Fruit fly (Drosophila melanogaster): Measurements from ENCODE around the gene C901.
A peak's percentile ranks its signal among the peaks of the same experiment; 100 is the strongest.
"Not testable (repeated sequence)": the region's sequence is repeated elsewhere in the genome, so short reads cannot be mapped to it uniquely, and the experiment has no call there.

The C901 gene

DNA sequence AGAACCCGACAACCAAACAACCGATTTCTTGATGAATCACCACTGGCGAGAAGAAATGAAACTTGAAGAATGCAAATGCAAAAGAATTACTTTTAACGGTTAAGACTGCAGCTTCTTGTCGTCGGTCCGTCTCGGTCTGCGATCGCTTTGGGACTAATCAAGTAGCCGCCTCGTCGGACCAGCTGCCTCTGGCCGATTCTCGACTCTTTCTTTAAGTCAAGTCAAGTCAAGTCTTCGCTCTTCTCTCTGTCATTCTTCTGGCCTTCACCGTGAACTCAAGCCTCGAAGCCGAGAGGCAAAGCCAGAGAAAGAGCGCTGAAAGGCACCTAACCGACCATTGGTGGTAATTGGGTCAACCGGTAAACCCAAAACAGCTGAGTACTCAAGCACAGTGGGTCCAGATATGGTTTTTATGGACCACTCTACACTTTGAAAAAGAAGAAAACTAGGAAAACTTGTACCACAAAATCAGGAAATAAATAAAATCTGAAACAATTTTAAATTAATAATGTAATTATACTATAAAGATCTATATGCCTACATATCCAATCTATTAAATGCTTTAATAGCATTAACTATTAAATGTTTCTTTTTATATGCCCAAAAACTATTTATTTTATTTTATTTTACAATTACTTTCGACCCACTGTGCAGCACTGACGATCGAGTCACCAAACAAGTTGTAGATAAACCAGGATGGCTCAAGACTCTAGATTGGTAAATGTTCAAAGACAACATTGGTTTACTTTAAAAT lies at the start of gene C901:
C901 (minus strand) TSS at position 157 of the 754 bp plus-strand sequence.
- TF ChIP-seq h (GFP tag; optimal IDR thresholded peaks at IDR 0.05) = no peak
- peak in 1 of 2 experiments; percentile 4 for TF ChIP-seq foxo (GFP tag; optimal IDR thresholded peaks at IDR 0.05)

DNA sequence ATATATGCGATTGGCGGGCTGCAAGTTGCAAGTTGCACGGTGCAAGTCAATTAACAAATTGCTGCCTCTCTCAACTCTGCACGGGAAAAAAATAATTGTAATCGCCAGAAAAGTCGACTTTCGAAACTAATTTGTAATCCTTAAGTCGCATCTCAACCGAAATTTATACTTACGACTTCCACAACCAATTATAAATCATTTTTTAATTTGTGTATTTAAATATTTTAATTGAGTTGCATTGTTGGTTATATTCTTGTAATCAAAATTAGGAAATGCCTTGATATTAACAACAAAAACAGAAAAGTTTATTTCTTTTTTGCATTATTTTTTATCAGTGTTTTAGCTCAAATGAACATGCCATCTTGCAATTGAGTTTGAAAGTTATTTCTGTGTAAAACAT lies 7.0 kb downstream of the C901 start:
- TF ChIP-seq N (GFP tag; optimal IDR thresholded peaks at IDR 0.05) (no peak), woc (GFP tag; optimal IDR thresholded peaks at IDR 0.05) (no peak), psq (GFP tag; optimal IDR thresholded peaks at IDR 0.05) (no peak), Abd-B (GFP tag; optimal IDR thresholded peaks at IDR 0.05) (no peak), h (GFP tag; optimal IDR thresholded peaks at IDR 0.05) (no peak), jim (GFP tag; optimal IDR thresholded peaks at IDR 0.05) (no peak), sv (GFP tag; optimal IDR thresholded peaks at IDR 0.05) (no peak)

DNA sequence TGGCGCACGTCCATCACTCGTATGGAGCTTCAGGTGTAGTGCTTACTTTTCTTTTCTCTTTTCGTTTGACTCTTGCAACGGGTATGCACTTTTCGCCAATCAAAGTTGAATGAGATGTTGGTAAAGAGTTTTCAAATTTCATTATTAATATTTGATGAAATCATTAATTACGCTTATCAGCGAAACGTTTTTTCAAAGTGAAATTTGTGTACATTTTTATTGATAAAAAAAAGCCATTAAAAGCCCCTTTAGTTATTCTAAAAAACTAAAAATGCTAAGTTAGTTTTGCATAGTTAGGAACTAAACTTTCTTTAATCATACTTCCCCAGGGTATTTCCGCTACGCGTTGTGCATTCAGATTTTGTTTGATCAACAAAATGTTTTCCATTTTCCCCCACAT lies 13.7 kb downstream of the C901 start:
- TF ChIP-seq Hr78 (GFP tag; optimal IDR thresholded peaks at IDR 0.05) = no peak

DNA sequence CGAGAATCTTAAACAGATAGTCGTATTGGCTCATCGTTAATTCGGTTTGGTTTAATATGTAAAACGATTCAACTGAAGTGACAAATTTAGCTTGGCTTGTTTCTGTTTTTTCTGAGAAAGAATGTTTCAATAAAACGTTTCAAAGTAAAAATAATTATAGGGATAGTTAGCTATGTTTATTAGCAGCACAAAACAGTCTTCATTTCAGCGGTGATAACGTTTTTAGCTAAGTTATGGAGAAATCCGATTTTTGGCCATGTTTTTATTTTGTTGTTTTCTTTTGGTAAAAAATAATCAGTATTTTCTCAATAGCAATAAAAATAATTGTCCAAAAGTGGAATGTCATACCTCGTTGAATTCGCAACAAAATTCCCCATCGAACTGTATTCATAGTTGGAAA lies 14.5 kb downstream of the C901 start, which contains the start of gene Rab9Fb:
Rab9Fb (minus strand) TSS at position 101 of the 400 bp plus-strand sequence.
- TF ChIP-seq Hr78 (GFP tag; optimal IDR thresholded peaks at IDR 0.05) (no peak), Sp1 (GFP tag; optimal IDR thresholded peaks at IDR 0.05) (no peak), jim (GFP tag; optimal IDR thresholded peaks at IDR 0.05) (no peak), sv (GFP tag; optimal IDR thresholded peaks at IDR 0.05) (no peak), Hnf4 (GFP tag; optimal IDR thresholded peaks at IDR 0.05) (no peak), tai (GFP tag; optimal IDR thresholded peaks at IDR 0.05) (no peak), Jra (GFP tag; optimal IDR thresholded peaks at IDR 0.05) (no peak), Dfd (GFP tag; optimal IDR thresholded peaks at IDR 0.05) (no peak), foxo (GFP tag; optimal IDR thresholded peaks at IDR 0.05) (no peak)

DNA sequence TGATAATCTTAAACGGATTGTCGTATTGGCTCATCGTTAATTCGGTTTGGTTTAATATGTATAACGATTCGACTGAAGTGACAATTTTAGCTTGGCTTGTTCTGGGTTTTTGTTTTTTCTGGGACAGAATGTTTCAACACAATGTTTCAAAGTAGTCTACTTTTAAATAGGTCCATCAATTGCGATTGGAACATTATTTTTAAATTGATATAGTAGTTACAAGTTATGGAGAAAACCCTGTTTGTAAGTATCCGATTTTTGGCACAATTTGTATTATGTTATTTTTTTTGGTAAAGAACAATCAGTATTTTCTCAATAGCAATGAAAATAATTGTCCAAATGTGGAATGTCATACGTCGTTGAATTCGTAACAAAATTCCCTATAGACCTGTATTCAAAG lies 16.0 kb downstream of the C901 start, which contains the start of gene Rab9Fa:
Rab9Fa (minus strand) TSS at position 101 of the 400 bp plus-strand sequence.
- TF ChIP-seq psq, jim, foxo (GFP tag; optimal IDR thresholded peaks at IDR 0.05): not testable (repeated sequence)

DNA sequence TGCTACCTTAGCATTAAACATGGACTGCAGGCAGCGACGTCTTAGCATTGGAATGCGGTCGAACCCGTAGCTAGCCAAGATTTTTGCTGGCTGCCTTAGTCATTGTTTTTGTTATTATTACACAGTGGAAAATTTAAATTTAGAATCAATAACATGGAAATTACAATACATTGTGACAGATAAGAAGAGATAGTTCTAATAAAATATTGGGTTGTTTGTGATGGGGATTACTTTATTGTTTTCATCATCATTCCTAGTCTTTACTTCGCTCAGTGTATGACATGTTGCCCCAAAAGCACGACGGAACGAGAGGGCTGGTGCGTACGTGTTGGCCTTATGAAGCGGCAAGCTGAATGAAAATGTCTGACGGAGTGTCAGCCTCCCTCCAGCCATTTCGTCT lies 30.3 kb downstream of the C901 start:
- peak in 1 of 2 experiments; percentile 76 for TF ChIP-seq foxo (GFP tag; optimal IDR thresholded peaks at IDR 0.05)
- peak; percentile 61 for TF ChIP-seq OdsH (GFP tag; optimal IDR thresholded peaks at IDR 0.05)
- TF ChIP-seq br (GFP tag; optimal IDR thresholded peaks at IDR 0.05) = peak; percentile 52
- peak; percentile 64 for TF ChIP-seq rgr (GFP tag; optimal IDR thresholded peaks at IDR 0.05)
- no peak for TF ChIP-seq sage (GFP tag; optimal IDR thresholded peaks at IDR 0.05)
- TF ChIP-seq psq (GFP tag; optimal IDR thresholded peaks at IDR 0.05) = peak; percentile 30
- TF ChIP-seq dmrt93B (GFP tag; optimal IDR thresholded peaks at IDR 0.05) = peak; percentile 21
- TF ChIP-seq h (GFP tag; optimal IDR thresholded peaks at IDR 0.05) = peak; percentile 60
- no peak for TF ChIP-seq N (GFP tag; optimal IDR thresholded peaks at IDR 0.05)
- TF ChIP-seq ey (GFP tag; optimal IDR thresholded peaks at IDR 0.05) = peak; percentile 62
- TF ChIP-seq Sp1 (GFP tag; optimal IDR thresholded peaks at IDR 0.05) = peak; percentile 42
- TF ChIP-seq HLH106 (tag; optimal IDR thresholded peaks at IDR 0.05) = peak; percentile 46
- no peak for TF ChIP-seq Hr83 (GFP tag; optimal IDR thresholded peaks at IDR 0.05; ENCODE audit: poor library complexity, severe bottlenecking)
- TF ChIP-seq usp (GFP tag; optimal IDR thresholded peaks at IDR 0.05) = no peak
- TF ChIP-seq tai (GFP tag; optimal IDR thresholded peaks at IDR 0.05) = no peak
- TF ChIP-seq fru (GFP tag; optimal IDR thresholded peaks at IDR 0.05) = peak; percentile 78
- TF ChIP-seq sv (GFP tag; optimal IDR thresholded peaks at IDR 0.05) = peak; percentile 55
- no peak for TF ChIP-seq Rel (GFP tag; optimal IDR thresholded peaks at IDR 0.05)
- no peak for TF ChIP-seq Rel (tag; optimal IDR thresholded peaks at IDR 0.05)
- peak; percentile 37 for TF ChIP-seq woc (GFP tag; optimal IDR thresholded peaks at IDR 0.05)
- TF ChIP-seq Hnf4 (GFP tag; optimal IDR thresholded peaks at IDR 0.05) = peak; percentile 68

DNA sequence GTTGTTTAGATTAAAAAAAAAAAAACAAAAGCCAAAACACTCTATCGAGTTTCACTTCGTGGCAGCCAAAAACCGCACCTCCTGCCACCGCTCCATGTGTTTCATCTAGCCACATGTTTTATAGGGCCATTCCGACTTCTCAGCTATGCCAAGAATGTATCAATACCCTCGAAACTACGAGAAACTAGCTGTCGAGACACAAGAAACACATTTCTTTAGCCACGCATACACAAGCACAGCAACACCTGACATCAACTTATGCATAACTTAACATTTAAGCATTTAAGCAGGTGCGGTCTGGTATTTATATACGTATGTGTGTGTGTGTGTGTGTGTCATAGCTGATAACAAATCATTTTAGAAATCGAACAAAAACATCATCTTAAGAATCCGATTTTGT lies 31.3 kb downstream of the C901 start:
- TF ChIP-seq fru (GFP tag; optimal IDR thresholded peaks at IDR 0.05) (no peak), woc (GFP tag; optimal IDR thresholded peaks at IDR 0.05) (no peak), Myc (optimal IDR thresholded peaks at IDR 0.05) (no peak), N (GFP tag; optimal IDR thresholded peaks at IDR 0.05) (no peak), Jra (GFP tag; optimal IDR thresholded peaks at IDR 0.05) (no peak), OdsH (GFP tag; optimal IDR thresholded peaks at IDR 0.05) (no peak), CrebA (GFP tag; optimal IDR thresholded peaks at IDR 0.05; ENCODE audit: borderline replicate concordance) (no peak), Dif (GFP tag; optimal IDR thresholded peaks at IDR 0.05; ENCODE audit: partially characterized antibody) (no peak), HLH106 (tag; optimal IDR thresholded peaks at IDR 0.05) (no peak)
